In the genomic region with DNA sequence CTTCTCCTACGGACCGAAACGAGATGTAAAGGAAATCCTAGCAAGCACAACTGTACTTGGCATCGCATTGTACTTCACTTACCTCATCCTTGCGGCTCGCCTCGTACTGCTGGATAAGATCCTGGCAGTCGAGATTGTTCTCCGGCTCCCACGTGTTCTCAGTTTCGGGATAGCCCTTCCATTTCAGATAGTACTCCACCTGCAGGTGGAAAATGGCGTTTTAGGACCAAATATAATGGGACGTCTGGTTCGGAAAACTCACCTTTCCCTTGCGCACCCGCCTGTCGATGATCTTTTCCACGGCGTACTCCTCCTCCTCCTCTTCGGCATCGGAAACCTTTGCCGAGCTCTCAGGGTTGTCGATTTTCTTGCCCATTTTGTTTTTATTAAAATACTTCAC, we compare ENCODE assay signal across 2 fruit fly cellular contexts.
TF ChIP-seq lines count a peak whose summit lies in the region.

No protein-coding gene starts in this region.

- peak; percentile 47 to 51 for TF ChIP-seq CTCF in S2 (optimal IDR thresholded peaks at IDR 0.05; lab: Kevin White, UChicago)
- TF ChIP-seq CTCF in whole organism, embryonic (GFP tag; optimal IDR thresholded peaks at IDR 0.05; lab: Kevin White, UChicago) = peak; percentile 66

TF ChIP-seq in whole organism, embryonic, 481 proteins besides CTCF, POLR2A, EP300 and RAD21:
- TF ChIP-seq tll (GFP tag; optimal IDR thresholded peaks at IDR 0.05; lab: Kevin White, UChicago) (no peak), Nf-YA (GFP tag; IDR thresholded peaks at IDR 0.05; lab: Robert Waterston, UW) (0 out of 2 replicates have a peak, but pooled peaks have one; percentile 2), zfh1 (GFP tag; IDR thresholded peaks at IDR 0.05; lab: Robert Waterston, UW) (0 out of 3 replicates have a peak, but pooled peaks have one; percentile 11), D (optimal IDR thresholded peaks at IDR 0.05; lab: Kevin White, UChicago) (peak; percentile 19), D (GFP tag; optimal IDR thresholded peaks at IDR 0.05; lab: Kevin White, UChicago) (no peak)
TF ChIP-seq in whole organism, embryonic: peak in this region for 3.
